Worm (Caenorhabditis elegans): ENCODE data around the gene uvs-1.

The uvs-1 gene

DNA sequence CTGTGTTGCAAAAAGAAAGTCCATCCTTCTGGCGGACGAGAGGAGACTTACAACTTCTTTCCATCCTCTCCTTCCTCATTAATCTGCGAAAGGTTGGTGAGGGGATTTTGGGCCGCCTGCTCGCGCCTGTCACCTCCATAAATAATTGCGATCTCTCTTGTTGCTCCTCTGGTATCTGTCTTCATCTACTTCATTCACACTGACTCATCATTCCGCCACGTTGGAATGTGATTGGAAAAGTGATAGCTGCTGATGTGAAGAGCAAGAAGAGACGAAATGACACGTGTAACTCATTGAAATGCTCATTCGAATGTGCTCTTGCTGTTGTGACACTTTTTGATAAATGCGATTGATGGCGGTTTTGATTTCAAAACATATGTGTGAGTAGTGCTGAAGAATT lies 18.6 kb upstream of the uvs-1 start (continued):
- no peak for TF ChIP-seq ztf-16 (tag; optimal IDR thresholded peaks at IDR 0.05)
- TF ChIP-seq elt-4 (tag; optimal IDR thresholded peaks at IDR 0.05), result no peak
- TF ChIP-seq unc-86 (tag; optimal IDR thresholded peaks at IDR 0.05), result no peak
- TF ChIP-seq ets-4 (tag; optimal IDR thresholded peaks at IDR 0.05), result no peak
- no peak for TF ChIP-seq C38D4.7 (GFP tag; optimal IDR thresholded peaks at IDR 0.05)
- TF ChIP-seq tbx-7 (tag; optimal IDR thresholded peaks at IDR 0.05), result no peak

DNA sequence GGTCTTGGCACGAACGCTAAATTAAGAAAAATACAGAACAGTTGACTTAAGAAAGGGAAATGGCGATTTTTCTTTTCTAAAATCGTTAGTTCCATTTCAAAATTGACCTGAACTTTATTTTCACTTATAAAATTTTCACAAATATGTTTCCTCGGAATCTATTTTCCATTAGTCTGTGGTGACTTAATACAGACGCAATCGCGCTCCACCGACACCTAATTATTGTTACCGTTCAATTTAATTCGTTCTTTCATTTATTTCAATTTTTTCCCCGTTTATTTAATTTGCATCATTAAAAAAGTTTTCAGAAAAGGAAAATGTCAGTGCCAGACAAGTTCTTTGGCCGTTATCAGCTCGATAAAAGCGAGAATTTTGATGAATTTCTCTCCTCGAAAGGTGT lies 16.3 kb upstream of the uvs-1 start, which contains the start of gene lbp-4:
Gene lbp-4, plus strand, starts transcription at position 309 of the 400 bp plus-strand sequence.
- TF ChIP-seq npax-4 (tag; optimal IDR thresholded peaks at IDR 0.05), result no peak
- TF ChIP-seq elt-2 (tag; optimal IDR thresholded peaks at IDR 0.05), result peak; percentile 22
- no peak for TF ChIP-seq ama-1 (optimal IDR thresholded peaks at IDR 0.05)
- peak; percentile 62 for TF ChIP-seq ceh-14 (tag; optimal IDR thresholded peaks at IDR 0.05)
- peak; percentile 92 for TF ChIP-seq ceh-31 (tag; optimal IDR thresholded peaks at IDR 0.05)
- TF ChIP-seq pax-1 (tag; optimal IDR thresholded peaks at IDR 0.05), result no peak
- TF ChIP-seq tbx-2 (tag; optimal IDR thresholded peaks at IDR 0.05), result peak; percentile 79
- TF ChIP-seq zip-5 (tag; optimal IDR thresholded peaks at IDR 0.05), result peak; percentile 2
- no peak for TF ChIP-seq hlh-13 (GFP tag; optimal IDR thresholded peaks at IDR 0.05)
- peak; percentile 57 for TF ChIP-seq C08G9.2 (tag; optimal IDR thresholded peaks at IDR 0.05)
- TF ChIP-seq tbx-7 (tag; optimal IDR thresholded peaks at IDR 0.05), result no peak
- TF ChIP-seq unc-3 (GFP tag; conservative IDR thresholded peaks at IDR 0.05), result no peak
- TF ChIP-seq unc-3 (tag; optimal IDR thresholded peaks at IDR 0.05), result no peak
- peak; percentile 23 for TF ChIP-seq lim-6 (tag; optimal IDR thresholded peaks at IDR 0.05)
- TF ChIP-seq nhr-11 (tag; optimal IDR thresholded peaks at IDR 0.05), result no peak
- TF ChIP-seq ets-4 (tag; optimal IDR thresholded peaks at IDR 0.05), result peak; percentile 14
- peak; percentile 24 for TF ChIP-seq ceh-2 (tag; optimal IDR thresholded peaks at IDR 0.05)
- no peak for TF ChIP-seq ceh-18 (tag; optimal IDR thresholded peaks at IDR 0.05)
- TF ChIP-seq hlh-8 (tag; optimal IDR thresholded peaks at IDR 0.05), result no peak
- TF ChIP-seq ceh-45 (GFP tag; IDR thresholded peaks at IDR 0.05), result no peak
- peak; percentile 50 for TF ChIP-seq unc-42 (tag; optimal IDR thresholded peaks at IDR 0.05)
- TF ChIP-seq unc-86 (tag; optimal IDR thresholded peaks at IDR 0.05), result no peak
- TF ChIP-seq elt-4 (tag; optimal IDR thresholded peaks at IDR 0.05), result no peak

DNA sequence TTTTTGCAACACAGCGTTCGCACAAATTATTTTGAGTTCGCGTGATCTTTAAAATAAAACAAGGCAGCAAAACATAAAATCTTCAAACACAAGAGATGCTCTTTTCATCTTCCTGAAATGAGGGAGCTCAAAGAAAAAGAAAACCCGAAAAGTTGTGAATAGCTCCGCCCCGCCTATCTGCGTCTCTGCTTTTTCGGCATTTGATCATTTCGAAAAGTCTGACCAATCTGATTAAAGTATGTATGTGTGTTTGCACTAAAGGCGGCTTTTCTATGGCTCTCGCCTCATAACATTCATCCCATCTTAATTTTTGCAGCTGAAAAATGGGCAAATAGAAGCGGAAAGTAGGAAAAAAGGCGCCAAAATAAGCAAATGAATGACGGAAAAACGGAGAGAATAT lies 15.6 kb upstream of the uvs-1 start:
- TF ChIP-seq unc-3 (GFP tag; conservative IDR thresholded peaks at IDR 0.05) (no peak), unc-3 (tag; optimal IDR thresholded peaks at IDR 0.05) (no peak), ahr-1 (tag; optimal IDR thresholded peaks at IDR 0.05) (no peak), unc-42 (tag; optimal IDR thresholded peaks at IDR 0.05) (peak; percentile 74), ceh-34 (tag; optimal IDR thresholded peaks at IDR 0.05) (no peak)

DNA sequence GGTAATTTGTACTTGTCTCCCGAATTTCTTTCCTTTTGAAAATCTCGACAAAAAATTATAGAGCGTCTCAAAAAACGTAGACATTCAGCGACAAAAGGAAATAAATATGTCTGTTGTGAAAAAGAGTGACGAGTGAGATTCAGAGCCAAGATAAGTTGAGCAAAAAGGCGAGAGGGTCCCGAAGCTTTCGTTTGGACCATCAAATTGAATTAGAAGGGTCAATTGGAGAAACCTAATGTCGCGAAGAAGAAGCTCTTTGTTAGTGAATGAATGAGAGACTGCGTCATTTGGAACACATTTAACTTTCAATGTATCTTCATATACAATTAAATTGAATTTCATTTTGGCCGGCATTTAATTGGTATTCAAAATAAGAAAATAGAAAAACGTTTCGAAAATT lies 12.5 kb upstream of the uvs-1 start:
- peak; percentile 95 for TF ChIP-seq unc-42 (tag; optimal IDR thresholded peaks at IDR 0.05)
- no peak for TF ChIP-seq nhr-232 (tag; optimal IDR thresholded peaks at IDR 0.05)
- no peak for TF ChIP-seq K09A11.1 (tag; optimal IDR thresholded peaks at IDR 0.05; ENCODE audit: insufficient read depth)
- TF ChIP-seq ztf-16 (tag; optimal IDR thresholded peaks at IDR 0.05), result no peak
- no peak for TF ChIP-seq F13H6.1 (tag; optimal IDR thresholded peaks at IDR 0.05)

DNA sequence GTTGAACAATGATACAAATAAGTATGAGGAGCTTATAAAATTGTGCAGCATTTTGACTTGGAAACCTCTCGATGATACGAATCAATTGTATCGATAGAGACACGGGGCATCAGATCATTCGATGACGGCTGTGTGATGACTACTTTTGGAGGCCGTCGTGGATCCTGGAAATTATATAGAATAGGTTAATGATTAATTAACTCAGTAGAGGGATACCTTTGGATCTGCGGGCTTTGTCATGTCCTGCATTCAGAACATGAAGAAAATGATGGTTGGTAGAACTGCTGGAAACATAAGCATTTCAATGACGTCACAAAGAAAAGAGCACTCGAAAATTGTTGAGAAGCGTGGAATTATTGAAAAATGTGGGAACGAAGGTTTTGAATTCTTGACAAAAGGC lies 10.6 kb upstream of the uvs-1 start, which contains the start of gene ZK742.6:
Gene ZK742.6, minus strand, starts transcription at position 342 of the 400 bp plus-strand sequence.
- TF ChIP-seq ceh-30 (tag; optimal IDR thresholded peaks at IDR 0.05), result no peak
- TF ChIP-seq ref-2 (tag; optimal IDR thresholded peaks at IDR 0.05), result no peak
- TF ChIP-seq pha-4 (tag; optimal IDR thresholded peaks at IDR 0.05), result no peak
- no peak for TF ChIP-seq pat-9 (tag; optimal IDR thresholded peaks at IDR 0.05)
- TF ChIP-seq hlh-13 (GFP tag; optimal IDR thresholded peaks at IDR 0.05), result no peak
- no peak for TF ChIP-seq madf-2 (tag; optimal IDR thresholded peaks at IDR 0.05)
- TF ChIP-seq odd-2 (tag; optimal IDR thresholded peaks at IDR 0.05), result no peak
- no peak for TF ChIP-seq ceh-34 (tag; optimal IDR thresholded peaks at IDR 0.05)
- no peak for TF ChIP-seq pros-1 (tag; optimal IDR thresholded peaks at IDR 0.05)
- no peak for TF ChIP-seq ztf-16 (tag; optimal IDR thresholded peaks at IDR 0.05)
